Worm (Caenorhabditis elegans) whole organism, early embryonic: Measurements from ENCODE around the gene srlf-29.

Experiments used
- B0310.2 ChIP-seq: sonication (generic microtip); optimal IDR thresholded peaks from 2 replicates; lab custom pipeline; 2016; ENCODE audit warnings: mild to moderate bottlenecking, missing genetic modification characterization, missing compliant biosample characterization
- ama-1 ChIP-seq: fragments of 150-350 bp; optimal IDR thresholded peaks from 2 replicates; lab custom pipeline; 2014
- flt-1 ChIP-seq: fragments of 200-800 bp; sonication (Bioruptor generic); IDR thresholded peaks from 2 replicates; pipeline ENCODE4 v1.3.6; 2022; ENCODE audit warnings: missing genetic modification characterization, missing compliant biosample characterization
- tbx-37 ChIP-seq: fragments of 200-800 bp; sonication (Bioruptor generic); conservative IDR thresholded peaks from 2 replicates; pipeline ENCODE4 v1.3.6; 2022; ENCODE audit warnings: missing genetic modification reagents, missing genetic modification characterization, missing compliant biosample characterization

- TF ChIP-seq B0310.2 (tag; lab: Kevin White, UChicago) = no peak
- no peak for TF ChIP-seq tbx-37 (GFP tag; lab: Robert Waterston, UW)
- TF ChIP-seq ama-1 (lab: Kevin White, UChicago) = no peak
- TF ChIP-seq flt-1 (GFP tag; lab: Robert Waterston, UW) = no peak
Observed at ce11 chrII:1703363-1703762, 37.2 kb downstream of the srlf-29 start, which contains the start of gene fbxb-47.
